Fruit fly (Drosophila melanogaster): ENCODE results near the gene CG1309.

dm6 chr3L:4228187-4228836, 30.9 kb upstream of the CG1309 start:
- TF ChIP-seq psq (optimal IDR thresholded peaks at IDR 0.05) (no peak), usp (GFP tag; optimal IDR thresholded peaks at IDR 0.05) (no peak), pan (optimal IDR thresholded peaks at IDR 0.05) (no peak), CG8478 (optimal IDR thresholded peaks at IDR 0.05) (no peak), EcR (GFP tag; optimal IDR thresholded peaks at IDR 0.05) (no peak)

Measured in whole organism.